Fruit fly (Drosophila melanogaster): Measurements from ENCODE around the gene CG18088.

CG18088 gene

DNA sequence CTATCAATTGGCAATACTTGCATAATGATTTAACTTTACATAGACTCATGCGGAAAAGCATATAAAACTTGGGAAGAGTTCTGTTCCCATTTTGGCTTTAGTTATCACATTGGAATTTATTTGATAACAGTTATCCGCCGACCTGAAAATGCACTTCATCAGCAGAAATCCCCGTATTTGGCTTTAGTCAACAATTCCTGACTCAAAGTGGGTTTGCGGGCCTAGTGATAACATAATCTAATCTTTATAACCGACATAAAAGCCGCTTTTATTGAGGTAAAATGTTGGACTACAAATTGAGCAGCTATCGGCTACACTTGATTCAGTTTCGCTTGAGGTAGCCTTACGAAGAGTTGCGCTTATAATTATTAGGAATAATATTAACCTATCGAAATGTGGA lies 42.9 kb downstream of the CG18088 start, which contains the start of gene CG9568 (continued):
- TF ChIP-seq Bdp1 (GFP tag; optimal IDR thresholded peaks at IDR 0.05) (no peak), HLH3B (GFP tag; IDR thresholded peaks at IDR 0.05) (no peak), nmo (GFP tag; optimal IDR thresholded peaks at IDR 0.05) (no peak), yki (optimal IDR thresholded peaks at IDR 0.05) (no peak), wek (GFP tag; optimal IDR thresholded peaks at IDR 0.05) (peak; percentile 42), CG8388 (GFP tag; optimal IDR thresholded peaks at IDR 0.05) (no peak), CG12659 (GFP tag; optimal IDR thresholded peaks at IDR 0.05) (no peak), CG12769 (tag; optimal IDR thresholded peaks at IDR 0.05) (peak; percentile 13), CG11398 (GFP tag; optimal IDR thresholded peaks at IDR 0.05) (no peak), zen2 (GFP tag; IDR thresholded peaks at IDR 0.05; ENCODE audit: partially characterized antibody) (no peak), CG42726 (GFP tag; IDR thresholded peaks at IDR 0.05; ENCODE audit: partially characterized antibody) (no peak), CG17568 (GFP tag; optimal IDR thresholded peaks at IDR 0.05) (peak; percentile 33), BtbVII (GFP tag; optimal IDR thresholded peaks at IDR 0.05) (peak; percentile 14), mld (GFP tag; IDR thresholded peaks at IDR 0.05; ENCODE audit: partially characterized antibody) (no peak), CG17385 (GFP tag; optimal IDR thresholded peaks at IDR 0.05) (peak; percentile 2), CG1647 (GFP tag; optimal IDR thresholded peaks at IDR 0.05) (no peak), trem (tag; optimal IDR thresholded peaks at IDR 0.05) (no peak), CG13296 (GFP tag; optimal IDR thresholded peaks at IDR 0.05) (peak; percentile 38), CG9817 (tag; optimal IDR thresholded peaks at IDR 0.05) (no peak), CG17359 (tag; optimal IDR thresholded peaks at IDR 0.05) (no peak), D (optimal IDR thresholded peaks at IDR 0.05) (no peak), D (GFP tag; optimal IDR thresholded peaks at IDR 0.05) (no peak), nerfin-2 (GFP tag; IDR thresholded peaks at IDR 0.05; ENCODE audit: partially characterized antibody) (no peak), esg (GFP tag; conservative IDR thresholded peaks at IDR 0.05) (no peak), Sin3A (optimal IDR thresholded peaks at IDR 0.05) (no peak), CG12071 (GFP tag; optimal IDR thresholded peaks at IDR 0.05) (peak; percentile 48), sisA (GFP tag; IDR thresholded peaks at IDR 0.05) (no peak), org-1 (GFP tag; optimal IDR thresholded peaks at IDR 0.05) (no peak), Asciz (GFP tag; optimal IDR thresholded peaks at IDR 0.05) (peak; percentile 2), CG2678 (tag; optimal IDR thresholded peaks at IDR 0.05) (peak; percentile 17), disco-r (GFP tag; optimal IDR thresholded peaks at IDR 0.05) (no peak), pum (GFP tag; optimal IDR thresholded peaks at IDR 0.05) (no peak), CG6813 (GFP tag; optimal IDR thresholded peaks at IDR 0.05) (peak; percentile 17), sens (GFP tag) (peak; percentile 42), CG4707 (GFP tag; optimal IDR thresholded peaks at IDR 0.05) (no peak), GATAe (GFP tag; conservative IDR thresholded peaks at IDR 0.05) (peak; percentile 37; the same call in 1 of the 2 replicates), Hr3 (GFP tag; optimal IDR thresholded peaks at IDR 0.05) (no peak), slp2 (GFP tag; optimal IDR thresholded peaks at IDR 0.05) (no peak), Taf1 (GFP tag; IDR thresholded peaks at IDR 0.05) (no peak), CG7963 (GFP tag; IDR thresholded peaks at IDR 0.05; ENCODE audit: partially characterized antibody) (no peak), CG34376 (GFP tag; optimal IDR thresholded peaks at IDR 0.05) (peak; percentile 54), dmrt99B (tag; optimal IDR thresholded peaks at IDR 0.05) (no peak), Pdp1 (GFP tag; optimal IDR thresholded peaks at IDR 0.05) (peak in 1 of 2 experiments; percentile 38), CrebB (tag; optimal IDR thresholded peaks at IDR 0.05) (no peak), Usf (GFP tag; optimal IDR thresholded peaks at IDR 0.05) (no peak), CG8765 (GFP tag; IDR thresholded peaks at IDR 0.05) (no peak), dimm (GFP tag; IDR thresholded peaks at IDR 0.05) (no peak), C15 (GFP tag; IDR thresholded peaks at IDR 0.05) (no peak), Dfd (GFP tag; optimal IDR thresholded peaks at IDR 0.05) (no peak), NFAT (GFP tag; IDR thresholded peaks at IDR 0.05) (no peak), danr (GFP tag; IDR thresholded peaks at IDR 0.05) (no peak), odd (GFP tag; optimal IDR thresholded peaks at IDR 0.05) (peak; percentile 6)

Measured in whole organism, embryonic.